Worm (Caenorhabditis elegans) whole organism, L3 larva: ENCODE data around the gene mrps-26.

ENCODE experiments used
- R02D3.7 ChIP-seq: fragments of 150-350 bp; optimal IDR thresholded peaks from 2 replicates; lab custom pipeline; 2014; ENCODE audit warnings: missing biosample characterization, missing genetic modification characterization
- ZK546.5 ChIP-seq: sonication (generic microtip); optimal IDR thresholded peaks from 2 replicates; lab custom pipeline; 2017; ENCODE audit warnings: missing biosample characterization, missing genetic modification characterization
- aly-2 ChIP-seq: fragments of 150-350 bp; optimal IDR thresholded peaks from 2 replicates; lab custom pipeline; 2014; ENCODE audit warnings: missing biosample characterization, missing genetic modification characterization
- ama-1 ChIP-seq: fragments of 150-350 bp; optimal IDR thresholded peaks from 2 replicates; lab custom pipeline; 2018
- ceh-16 ChIP-seq: sonication (generic microtip); optimal IDR thresholded peaks from 2 replicates; lab custom pipeline; 2017; ENCODE audit warnings: missing biosample characterization, missing genetic modification characterization
- ceh-28 ChIP-seq: fragments of 150-350 bp; optimal IDR thresholded peaks from 2 replicates; lab custom pipeline; 2014; ENCODE audit warnings: missing biosample characterization, missing genetic modification reagents, missing genetic modification characterization
- ceh-82 ChIP-seq: fragments of 150-350 bp; optimal IDR thresholded peaks from 2 replicates; lab custom pipeline; 2014; ENCODE audit warnings: missing biosample characterization, missing genetic modification characterization
- ceh-9 ChIP-seq: sonication (generic microtip); optimal IDR thresholded peaks from 2 replicates; lab custom pipeline; 2018; ENCODE audit warnings: missing biosample characterization, missing genetic modification characterization
- daf-12 ChIP-seq: fragments of 150-350 bp; optimal IDR thresholded peaks from 2 replicates; lab custom pipeline; 2014; ENCODE audit warnings: missing biosample characterization, missing genetic modification reagents, missing genetic modification characterization
- egl-27 ChIP-seq: sonication (generic microtip); optimal IDR thresholded peaks from 4 replicates; lab custom pipeline; 2017; ENCODE audit warnings: missing biosample characterization, missing genetic modification reagents, missing genetic modification characterization
- egl-5 ChIP-seq: fragments of 150-350 bp; optimal IDR thresholded peaks from 2 replicates; lab custom pipeline; 2017; ENCODE audit warnings: missing biosample characterization, missing genetic modification reagents, missing genetic modification characterization, inconsistent platforms
- elt-1 ChIP-seq: fragments of 150-350 bp; optimal IDR thresholded peaks from 2 replicates; lab custom pipeline; 2014; ENCODE audit warnings: missing biosample characterization, missing genetic modification characterization
- elt-2 ChIP-seq: sonication (generic microtip); optimal IDR thresholded peaks from 2 replicates; lab custom pipeline; 2016; ENCODE audit warnings: missing genetic modification reagents, mild to moderate bottlenecking, missing genetic modification characterization, missing compliant biosample characterization
- elt-3 ChIP-seq, 3 experiments: fragments of 150-350 bp in 1 of 3; sonication (generic microtip) in 2 of 3; optimal IDR thresholded peaks; 2 replicates in 2 of 3; 4 replicates in 1 of 3; lab custom pipeline; 2014 to 2017; ENCODE audit warnings: missing biosample characterization in 3 of 3, missing genetic modification characterization in 3 of 3
- eor-1 ChIP-seq, 2 experiments: fragments of 150-350 bp; optimal IDR thresholded peaks; 2 replicates each; lab custom pipeline; 2014 to 2018; ENCODE audit warnings: missing biosample characterization in 2 of 2, missing genetic modification characterization in 2 of 2
- fkh-10 ChIP-seq: sonication (generic microtip); optimal IDR thresholded peaks from 2 replicates; lab custom pipeline; 2017; ENCODE audit warnings: missing biosample characterization, missing genetic modification reagents, missing genetic modification characterization
- fkh-2 ChIP-seq: fragments of 150-350 bp; optimal IDR thresholded peaks from 2 replicates; lab custom pipeline; 2014; ENCODE audit warnings: missing biosample characterization, missing genetic modification reagents, missing genetic modification characterization
- fos-1 ChIP-seq: fragments of 150-350 bp; optimal IDR thresholded peaks from 2 replicates; lab custom pipeline; 2014; ENCODE audit warnings: missing biosample characterization, missing genetic modification characterization
- hmg-11 ChIP-seq: sonication (generic microtip); optimal IDR thresholded peaks from 2 replicates; lab custom pipeline; 2016; ENCODE audit warnings: missing genetic modification characterization, missing compliant biosample characterization
- jun-1 ChIP-seq: fragments of 150-350 bp; optimal IDR thresholded peaks from 2 replicates; lab custom pipeline; 2014; ENCODE audit warnings: missing biosample characterization, missing genetic modification reagents, missing genetic modification characterization
- lin-15B ChIP-seq: fragments of 150-350 bp; optimal IDR thresholded peaks from 2 replicates; lab custom pipeline; 2014; ENCODE audit warnings: missing biosample characterization, missing genetic modification characterization
- lin-39 ChIP-seq: fragments of 150-350 bp; optimal IDR thresholded peaks from 2 replicates; lab custom pipeline; 2018; ENCODE audit warnings: missing biosample characterization, missing genetic modification reagents, missing genetic modification characterization
- lsy-12 ChIP-seq: sonication (generic microtip); optimal IDR thresholded peaks from 2 replicates; lab custom pipeline; 2016; ENCODE audit warnings: mild to moderate bottlenecking, missing genetic modification characterization, missing compliant biosample characterization
- mdl-1 ChIP-seq: fragments of 150-350 bp; optimal IDR thresholded peaks from 2 replicates; lab custom pipeline; 2014; ENCODE audit warnings: missing biosample characterization, missing genetic modification characterization
- mml-1 ChIP-seq: fragments of 150-350 bp; sonication (generic microtip); optimal IDR thresholded peaks from 3 replicates; lab custom pipeline; 2014; ENCODE audit warnings: missing biosample characterization, missing genetic modification characterization
- nfya-1 ChIP-seq: sonication (generic microtip); optimal IDR thresholded peaks from 2 replicates; lab custom pipeline; 2017; ENCODE audit warnings: missing genetic modification characterization, mild to moderate bottlenecking, missing compliant biosample characterization, antibody characterized with exemption, moderate library complexity; ENCODE audit not compliant: insufficient read depth
- nhr-11 ChIP-seq: fragments of 150-350 bp; optimal IDR thresholded peaks from 2 replicates; lab custom pipeline; 2014; ENCODE audit warnings: missing biosample characterization, missing genetic modification characterization
- nhr-12 ChIP-seq: fragments of 150-350 bp; optimal IDR thresholded peaks from 2 replicates; lab custom pipeline; 2014; ENCODE audit warnings: missing biosample characterization, missing genetic modification characterization
- nhr-23 ChIP-seq: fragments of 150-350 bp; optimal IDR thresholded peaks from 2 replicates; lab custom pipeline; 2014; ENCODE audit warnings: missing biosample characterization, missing genetic modification reagents, missing genetic modification characterization
- nhr-237 ChIP-seq: fragments of 150-350 bp; optimal IDR thresholded peaks from 2 replicates; lab custom pipeline; 2014; ENCODE audit warnings: missing biosample characterization, missing genetic modification characterization
- nhr-25 ChIP-seq: sonication (generic microtip); optimal IDR thresholded peaks from 2 replicates; lab custom pipeline; 2017; ENCODE audit warnings: missing biosample characterization, missing genetic modification characterization
- nhr-28 ChIP-seq: fragments of 150-350 bp; optimal IDR thresholded peaks from 2 replicates; lab custom pipeline; 2014; ENCODE audit warnings: missing biosample characterization, missing genetic modification characterization
- nhr-43 ChIP-seq: sonication (generic microtip); optimal IDR thresholded peaks from 2 replicates; lab custom pipeline; 2016; ENCODE audit warnings: mild to moderate bottlenecking, missing genetic modification characterization, missing compliant biosample characterization; ENCODE audit not compliant: poor library complexity, severe bottlenecking
- nhr-67 ChIP-seq: fragments of 150-350 bp; optimal IDR thresholded peaks from 2 replicates; lab custom pipeline; 2014; ENCODE audit warnings: missing biosample characterization, missing genetic modification characterization
- nhr-76 ChIP-seq: fragments of 150-350 bp; sonication (generic microtip); optimal IDR thresholded peaks from 5 replicates; lab custom pipeline; 2014; ENCODE audit warnings: missing biosample characterization, missing genetic modification characterization
- nhr-77 ChIP-seq: fragments of 150-350 bp; optimal IDR thresholded peaks from 2 replicates; lab custom pipeline; 2014; ENCODE audit warnings: missing biosample characterization, missing genetic modification characterization
- pha-4 ChIP-seq: fragments of 150-350 bp; optimal IDR thresholded peaks from 2 replicates; lab custom pipeline; 2014; ENCODE audit warnings: missing biosample characterization, missing genetic modification reagents, missing genetic modification characterization
- pqm-1 ChIP-seq: fragments of 150-350 bp; optimal IDR thresholded peaks from 2 replicates; lab custom pipeline; 2017; ENCODE audit warnings: missing biosample characterization, missing genetic modification characterization, inconsistent platforms
- sea-2 ChIP-seq: fragments of 150-350 bp; sonication (generic microtip); optimal IDR thresholded peaks from 4 replicates; lab custom pipeline; 2014; ENCODE audit warnings: missing biosample characterization, missing genetic modification reagents, missing genetic modification characterization
- skn-1 ChIP-seq: fragments of 150-350 bp; optimal IDR thresholded peaks from 2 replicates; lab custom pipeline; 2014; ENCODE audit warnings: missing biosample characterization, missing genetic modification characterization
- snpc-4 ChIP-seq: fragments of 150-350 bp; optimal IDR thresholded peaks from 2 replicates; lab custom pipeline; 2014; ENCODE audit warnings: missing biosample characterization, missing genetic modification characterization
- tbx-2 ChIP-seq: sonication (generic microtip); optimal IDR thresholded peaks from 2 replicates; lab custom pipeline; 2016; ENCODE audit warnings: mild to moderate bottlenecking, missing genetic modification characterization, missing compliant biosample characterization
- unc-39 ChIP-seq: sonication (generic microtip); optimal IDR thresholded peaks from 4 replicates; lab custom pipeline; 2017; ENCODE audit warnings: missing biosample characterization, missing genetic modification characterization
- unc-62 ChIP-seq: fragments of 150-350 bp; sonication (generic microtip); optimal IDR thresholded peaks from 4 replicates; lab custom pipeline; 2014; ENCODE audit warnings: missing biosample characterization, missing genetic modification reagents, missing genetic modification characterization
- zag-1 ChIP-seq: fragments of 150-350 bp; optimal IDR thresholded peaks from 2 replicates; lab custom pipeline; 2014; ENCODE audit warnings: missing biosample characterization, missing genetic modification characterization
- ztf-11 ChIP-seq: fragments of 150-350 bp; optimal IDR thresholded peaks from 2 replicates; lab custom pipeline; 2014; ENCODE audit warnings: missing biosample characterization, missing genetic modification characterization
- ztf-4 ChIP-seq: fragments of 150-350 bp; optimal IDR thresholded peaks from 2 replicates; lab custom pipeline; 2014; ENCODE audit warnings: missing biosample characterization, missing genetic modification characterization

mrps-26 gene

ce11 chrIII:5224908-5225307 is 9.5 kb upstream of the mrps-26 start (continued):
- no peak for TF ChIP-seq nhr-77 (tag; lab: Kevin White, UChicago)

ce11 chrIII:5225321-5225720 is 9.1 kb upstream of the mrps-26 start, which contains the start of gene nex-1:
Gene nex-1 (plus strand): TSS chrIII:5225621.
- TF ChIP-seq nhr-237 (tag; lab: Kevin White, UChicago): no peak

DNA sequence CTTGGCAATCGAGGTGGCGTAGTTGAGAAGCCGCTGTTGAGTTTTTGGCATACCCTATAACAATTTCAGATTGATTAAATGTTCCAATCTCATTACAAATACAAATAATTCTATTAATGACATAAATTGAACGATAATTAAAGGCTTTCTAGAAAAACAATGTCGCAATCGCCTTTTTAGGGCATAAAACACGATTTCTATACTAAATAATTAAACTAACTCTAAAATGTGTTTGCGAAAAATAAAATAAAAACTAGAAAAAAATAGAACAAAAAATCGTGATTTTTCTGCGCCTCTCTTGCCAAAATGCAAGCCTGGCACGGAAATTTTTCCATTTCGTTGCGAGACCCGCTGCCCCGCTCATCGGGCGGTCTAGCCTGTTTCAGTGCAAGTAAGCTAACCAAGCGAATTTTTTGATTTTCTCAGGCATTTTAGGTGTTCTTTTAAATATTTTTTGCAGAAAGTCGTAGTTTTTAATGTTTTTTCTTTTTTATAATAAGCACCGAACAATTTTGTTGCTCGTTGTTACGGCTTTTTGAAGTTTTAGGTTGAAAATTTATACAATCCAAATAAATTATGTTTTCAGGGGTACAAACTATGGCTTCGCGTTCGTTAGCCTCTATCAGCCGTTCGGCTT is 6.5 kb upstream of the mrps-26 start, which contains the start of the genes C34E10.12, C34E10.10 and atp-2:
Gene C34E10.12, minus strand, starts transcription at position 51 of the 637 bp plus-strand sequence.
Gene C34E10.10, minus strand, starts transcription at position 54 of the 637 bp plus-strand sequence.
Gene atp-2, plus strand, starts transcription at position 587 of the 637 bp plus-strand sequence.
- TF ChIP-seq pha-4 (tag; lab: Kevin White, UChicago): peak; percentile 97
- no peak for TF ChIP-seq mdl-1
- TF ChIP-seq zag-1 (tag; lab: Kevin White, UChicago): no peak
- no peak for TF ChIP-seq unc-39
- no peak for TF ChIP-seq nhr-28 (tag; lab: Kevin White, UChicago)
- TF ChIP-seq pqm-1 (tag; lab: Kevin White, UChicago): peak; percentile 42
- TF ChIP-seq lin-39 (tag; lab: Kevin White, UChicago): peak; percentile 94
- TF ChIP-seq ztf-11: no peak
- TF ChIP-seq snpc-4 (tag; lab: Kevin White, UChicago): peak; percentile 40
- TF ChIP-seq ztf-4 (tag; lab: Kevin White, UChicago): peak; percentile 25
- TF ChIP-seq nhr-12: no peak
- TF ChIP-seq nhr-11 (tag; lab: Kevin White, UChicago): peak; percentile 30
- TF ChIP-seq hmg-11 (tag; lab: Kevin White, UChicago): peak; percentile 91
- no peak for TF ChIP-seq nhr-77 (tag; lab: Kevin White, UChicago)
- TF ChIP-seq nhr-23: peak; percentile 92
- TF ChIP-seq ceh-16 (tag; lab: Kevin White, UChicago): no peak
- no peak for TF ChIP-seq elt-1
- no peak for TF ChIP-seq ceh-28 (tag; lab: Kevin White, UChicago)
- no peak for TF ChIP-seq fos-1
- TF ChIP-seq daf-12 (tag; lab: Kevin White, UChicago): no peak
- TF ChIP-seq lin-15B: peak; percentile 95
- TF ChIP-seq ceh-9: no peak
- no peak for TF ChIP-seq sea-2 (GFP tag; lab: Kevin White, UChicago)
- no peak for TF ChIP-seq fkh-2 (tag; lab: Kevin White, UChicago)
- peak; percentile 93 for TF ChIP-seq nfya-1 (tag; lab: Kevin White, UChicago)
- peak; percentile 57 for TF ChIP-seq skn-1 (tag; lab: Kevin White, UChicago)
- peak; percentile 2 for TF ChIP-seq jun-1 (tag; lab: Kevin White, UChicago)
- no peak for TF ChIP-seq nhr-67
- TF ChIP-seq egl-5 (tag; lab: Kevin White, UChicago): peak; percentile 88
- peak; percentile 9 for TF ChIP-seq ceh-82
- TF ChIP-seq ama-1 (lab: Kevin White, UChicago): peak; percentile 42
- no peak for TF ChIP-seq mml-1 (tag; lab: Kevin White, UChicago)
- no peak for TF ChIP-seq egl-27 (tag; lab: Kevin White, UChicago)
- TF ChIP-seq lsy-12 (tag; lab: Kevin White, UChicago): peak; percentile 77
- no peak for TF ChIP-seq ZK546.5 (tag; lab: Kevin White, UChicago)
- no peak for TF ChIP-seq eor-1 (tag; optimal IDR thresholded peaks at IDR 0.05; lab: Kevin White, UChicago)
- peak; percentile 50 for TF ChIP-seq R02D3.7 (tag; lab: Kevin White, UChicago)
- TF ChIP-seq aly-2 (tag; lab: Kevin White, UChicago): no peak
- TF ChIP-seq tbx-2 (tag; lab: Kevin White, UChicago): peak; percentile 29
- TF ChIP-seq nhr-43 (tag; lab: Kevin White, UChicago): peak; percentile 80
- no peak for TF ChIP-seq nhr-237 (tag; lab: Kevin White, UChicago)
- peak; percentile 33 for TF ChIP-seq fkh-10 (GFP tag; lab: Kevin White, UChicago)
- TF ChIP-seq unc-62 (GFP tag; lab: Kevin White, UChicago): no peak
- no peak for TF ChIP-seq elt-3 (tag; optimal IDR thresholded peaks at IDR 0.05; lab: Kevin White, UChicago)
- peak; percentile 78 for TF ChIP-seq nhr-25 (tag; lab: Kevin White, UChicago)
- TF ChIP-seq elt-2: peak; percentile 62
- TF ChIP-seq nhr-76 (tag; lab: Kevin White, UChicago): no peak
- TF ChIP-seq, all 47 proteins: peak for 22
